Worm (Caenorhabditis elegans) whole organism, mixed stage, embryonic: ENCODE data around the gene T22B2.2.

Source experiments
- elt-3 ChIP-seq: fragments of 150-350 bp; optimal IDR thresholded peaks from 2 replicates; lab custom pipeline; 2014; ENCODE audit warnings: missing biosample characterization, missing genetic modification characterization
- flh-1 ChIP-seq: fragments of 200-800 bp; sonication (Bioruptor generic); optimal IDR thresholded peaks from 2 replicates; lab custom pipeline; 2018; ENCODE audit warnings: mild to moderate bottlenecking, missing genetic modification characterization, moderate library complexity, missing compliant biosample characterization
- lin-13 ChIP-seq: fragments of 150-350 bp; optimal IDR thresholded peaks from 2 replicates; lab custom pipeline; 2014; ENCODE audit warnings: missing biosample characterization, missing genetic modification characterization
- lsy-2 ChIP-seq: fragments of 150-350 bp; optimal IDR thresholded peaks from 2 replicates; lab custom pipeline; 2014; ENCODE audit warnings: missing biosample characterization, missing genetic modification characterization
- mls-2 ChIP-seq: sonication (generic microtip); optimal IDR thresholded peaks from 2 replicates; lab custom pipeline; 2016; ENCODE audit warnings: mild to moderate bottlenecking, missing genetic modification characterization, moderate library complexity, missing compliant biosample characterization
- nhr-12 ChIP-seq: fragments of 150-350 bp; optimal IDR thresholded peaks from 2 replicates; lab custom pipeline; 2014; ENCODE audit warnings: missing biosample characterization, missing genetic modification characterization
- snpc-4 ChIP-seq: fragments of 150-350 bp; optimal IDR thresholded peaks from 2 replicates; lab custom pipeline; 2014; ENCODE audit warnings: missing biosample characterization, missing genetic modification characterization
- unc-62 ChIP-seq: fragments of 150-350 bp; optimal IDR thresholded peaks from 2 replicates; lab custom pipeline; 2014; ENCODE audit warnings: missing biosample characterization, missing genetic modification reagents, missing genetic modification characterization
- ztf-11 ChIP-seq: fragments of 150-350 bp; optimal IDR thresholded peaks from 2 replicates; lab custom pipeline; 2014; ENCODE audit warnings: missing biosample characterization, missing genetic modification characterization

DNA sequence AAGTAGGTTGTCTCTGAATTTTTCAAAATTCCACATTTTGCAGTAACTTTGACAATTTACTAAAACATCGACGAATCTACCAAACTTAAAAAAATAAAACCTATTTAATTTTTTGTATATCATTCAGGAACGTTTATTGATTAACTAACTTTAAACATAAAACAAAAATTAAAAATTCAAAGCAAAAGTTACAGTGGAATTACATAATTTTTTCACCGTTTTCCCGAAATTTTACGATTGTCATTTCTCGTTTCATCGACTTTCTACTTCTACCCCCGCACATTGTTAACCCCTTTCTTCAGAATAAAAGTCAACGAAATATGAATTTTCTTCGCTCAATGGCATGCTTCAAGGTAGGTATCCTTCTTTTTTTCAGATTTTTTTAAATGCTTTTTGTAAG lies 42.0 kb upstream of the T22B2.2 start, which contains the start of gene F47F2.1:
- TF ChIP-seq nhr-12 (tag; lab: Kevin White, UChicago) (no peak), unc-62 (GFP tag; lab: Kevin White, UChicago) (no peak), flh-1 (GFP tag; lab: Kevin White, UChicago) (no peak), mls-2 (tag; lab: Kevin White, UChicago) (no peak), ztf-11 (tag; lab: Kevin White, UChicago) (no peak), lsy-2 (no peak), snpc-4 (tag; lab: Kevin White, UChicago) (no peak), lin-13 (tag; lab: Kevin White, UChicago) (no peak), elt-3 (tag; lab: Kevin White, UChicago) (no peak)
